Worm (Caenorhabditis elegans) whole organism, L4 larva: ENCODE data around the gene AH6.17.
A peak's percentile ranks its signal among the peaks of the same experiment; 100 is the strongest.

ENCODE experiments used
- D1046.2 ChIP-seq: fragments of 200-800 bp; sonication (Bioruptor generic); IDR thresholded peaks from 2 replicates; pipeline ENCODE4 v1.3.6; 2022; ENCODE audit warnings: missing genetic modification characterization, missing compliant biosample characterization
- F10B5.3 ChIP-seq: sonication (generic microtip); optimal IDR thresholded peaks from 2 replicates; lab custom pipeline; 2016; ENCODE audit warnings: mild to moderate bottlenecking, missing genetic modification characterization, missing compliant biosample characterization
- F26F4.8 ChIP-seq: fragments of 200-800 bp; sonication (Bioruptor generic); conservative IDR thresholded peaks from 2 replicates; pipeline ENCODE4 v1.3.6; 2022; ENCODE audit warnings: missing genetic modification characterization, missing compliant biosample characterization
- F37D6.2 ChIP-seq: sonication (generic microtip); optimal IDR thresholded peaks from 2 replicates; lab custom pipeline; 2016; ENCODE audit warnings: mild to moderate bottlenecking, missing genetic modification characterization, missing compliant biosample characterization
- R02D3.7 ChIP-seq: fragments of 150-350 bp; sonication (generic microtip); optimal IDR thresholded peaks from 3 replicates; lab custom pipeline; 2014; ENCODE audit warnings: missing biosample characterization, missing genetic modification characterization
- T20F7.1 ChIP-seq: fragments of 200-800 bp; sonication (Bioruptor generic); optimal IDR thresholded peaks from 2 replicates; lab custom pipeline; 2018; ENCODE audit warnings: mild to moderate bottlenecking, missing genetic modification characterization, missing compliant biosample characterization
- T26A8.4 ChIP-seq: fragments of 200-800 bp; sonication (Bioruptor generic); IDR thresholded peaks from 2 replicates; pipeline ENCODE4 v1.3.6; 2022; ENCODE audit warnings: missing genetic modification characterization, missing compliant biosample characterization
- Y105C5A.15 ChIP-seq: fragments of 200-800 bp; sonication (Bioruptor generic); IDR thresholded peaks from 2 replicates; pipeline ENCODE4 v1.3.6; 2022; ENCODE audit warnings: missing genetic modification characterization, missing compliant biosample characterization
- Y48G9A.11 ChIP-seq: fragments of 200-800 bp; sonication (Bioruptor generic); IDR thresholded peaks from 2 replicates; pipeline ENCODE4 v1.3.6; 2022; ENCODE audit warnings: missing genetic modification reagents, missing genetic modification characterization, missing compliant biosample characterization
- aha-1 ChIP-seq: fragments of 150-350 bp; peaks from one replicate; lab custom pipeline; 2014; ENCODE audit warnings: missing biosample characterization, missing genetic modification characterization
- aly-2 ChIP-seq: sonication (generic microtip); optimal IDR thresholded peaks from 2 replicates; lab custom pipeline; 2018; ENCODE audit warnings: missing biosample characterization, missing genetic modification characterization
- ama-1 ChIP-seq: fragments of 150-350 bp; optimal IDR thresholded peaks from 2 replicates; lab custom pipeline; 2014; ENCODE audit warnings: inconsistent platforms, mixed read lengths
- arid-1 ChIP-seq: fragments of 200-800 bp; sonication (Bioruptor generic); conservative IDR thresholded peaks from 2 replicates; pipeline ENCODE4 v1.3.6; 2022; ENCODE audit warnings: missing genetic modification reagents, missing genetic modification characterization, missing compliant biosample characterization
- ceh-62 ChIP-seq: sonication (generic microtip); optimal IDR thresholded peaks from 2 replicates; lab custom pipeline; 2017; ENCODE audit warnings: missing biosample characterization, missing genetic modification characterization
- cey-2 ChIP-seq: sonication (generic microtip); optimal IDR thresholded peaks from 3 replicates; lab custom pipeline; 2017; ENCODE audit warnings: missing genetic modification characterization, mild to moderate bottlenecking, missing compliant biosample characterization, antibody characterized with exemption, borderline replicate concordance; ENCODE audit not compliant: insufficient read depth
- ctbp-1 ChIP-seq: fragments of 200-800 bp; sonication (Bioruptor generic); IDR thresholded peaks from 2 replicates; pipeline ENCODE4 v1.3.6; 2022; ENCODE audit warnings: missing genetic modification reagents, missing genetic modification characterization, missing compliant biosample characterization
- daf-12 ChIP-seq: fragments of 150-350 bp; optimal IDR thresholded peaks from 2 replicates; lab custom pipeline; 2014; ENCODE audit warnings: missing biosample characterization, missing genetic modification reagents, missing genetic modification characterization
- daf-16 ChIP-seq, 3 experiments: sonication (generic microtip); optimal IDR thresholded peaks; 2 replicates each; lab custom pipeline; 2016 to 2017; ENCODE audit warnings: missing genetic modification characterization in 3 of 3, missing genetic modification reagents in 3 of 3, mild to moderate bottlenecking in 2 of 3, missing compliant biosample characterization in 2 of 3, missing biosample characterization in 1 of 3, moderate library complexity in 1 of 3
- dmd-6 ChIP-seq: fragments of 200-800 bp; sonication (Bioruptor generic); IDR thresholded peaks from 2 replicates; pipeline ENCODE4 v1.3.6; 2022; ENCODE audit warnings: missing genetic modification reagents, missing genetic modification characterization, missing compliant biosample characterization
- dmd-8 ChIP-seq: fragments of 200-800 bp; sonication (Bioruptor generic); IDR thresholded peaks from 2 replicates; pipeline ENCODE4 v1.3.6; 2022; ENCODE audit warnings: missing genetic modification characterization, missing compliant biosample characterization
- dmd-9 ChIP-seq: fragments of 200-800 bp; sonication (Bioruptor generic); IDR thresholded peaks from 2 replicates; pipeline ENCODE4 v1.3.6; 2022; ENCODE audit warnings: missing genetic modification reagents, missing genetic modification characterization, missing compliant biosample characterization
- dpl-1 ChIP-seq: fragments of 150-350 bp; optimal IDR thresholded peaks from 2 replicates; lab custom pipeline; 2014; ENCODE audit warnings: missing biosample characterization, missing genetic modification reagents, missing genetic modification characterization
- dve-1 ChIP-seq: sonication (generic microtip); optimal IDR thresholded peaks from 2 replicates; lab custom pipeline; 2017; ENCODE audit warnings: antibody characterized with exemption, mild to moderate bottlenecking, missing genetic modification characterization, missing compliant biosample characterization; ENCODE audit not compliant: insufficient read depth
- fkh-10 ChIP-seq: fragments of 150-350 bp; optimal IDR thresholded peaks from 2 replicates; lab custom pipeline; 2014; ENCODE audit warnings: missing biosample characterization, missing genetic modification reagents, missing genetic modification characterization
- jun-1 ChIP-seq: fragments of 150-350 bp; optimal IDR thresholded peaks from 2 replicates; lab custom pipeline; 2014; ENCODE audit warnings: missing biosample characterization, missing genetic modification reagents, missing genetic modification characterization
- lim-7 ChIP-seq: fragments of 200-800 bp; sonication (Bioruptor generic); IDR thresholded peaks from 2 replicates; pipeline ENCODE4 v1.3.6; 2022; ENCODE audit warnings: missing genetic modification characterization, missing compliant biosample characterization
- lin-13 ChIP-seq: fragments of 150-350 bp; optimal IDR thresholded peaks from 2 replicates; lab custom pipeline; 2014; ENCODE audit warnings: missing biosample characterization, missing genetic modification reagents, missing genetic modification characterization
- lin-29 ChIP-seq: fragments of 200-800 bp; sonication (Bioruptor generic); IDR thresholded peaks from 2 replicates; pipeline ENCODE4 v1.3.6; 2022; ENCODE audit warnings: missing genetic modification reagents, missing genetic modification characterization, missing compliant biosample characterization
- lsy-2 ChIP-seq, 2 experiments: fragments of 150-350 bp in 1 of 2; sonication (generic microtip) in 1 of 2; optimal IDR thresholded peaks; 2 replicates each; lab custom pipeline; 2014 to 2017; ENCODE audit warnings: missing biosample characterization in 2 of 2, missing genetic modification characterization in 2 of 2
- madf-9 ChIP-seq: fragments of 200-800 bp; sonication (Bioruptor generic); conservative IDR thresholded peaks from 2 replicates; pipeline ENCODE4 v1.3.6; 2022; ENCODE audit warnings: missing genetic modification reagents, missing genetic modification characterization, missing compliant biosample characterization
- mdl-1 ChIP-seq, 2 experiments: fragments of 150-350 bp in 1 of 2; sonication (generic microtip) in 1 of 2; optimal IDR thresholded peaks; 2 replicates each; lab custom pipeline; 2014 to 2017; ENCODE audit warnings: missing biosample characterization in 2 of 2, missing genetic modification characterization in 2 of 2
- mep-1 ChIP-seq: fragments of 150-350 bp; sonication (generic microtip); optimal IDR thresholded peaks from 3 replicates; lab custom pipeline; 2014; ENCODE audit warnings: missing biosample characterization, missing genetic modification characterization
- mxl-2 ChIP-seq: fragments of 200-800 bp; sonication (Bioruptor generic); conservative IDR thresholded peaks from 2 replicates; pipeline ENCODE4 v1.3.6; 2022; ENCODE audit warnings: missing genetic modification reagents, missing genetic modification characterization, missing compliant biosample characterization
- nhr-11 ChIP-seq: fragments of 150-350 bp; optimal IDR thresholded peaks from 2 replicates; lab custom pipeline; 2014; ENCODE audit warnings: missing biosample characterization, missing genetic modification characterization
- nhr-111 ChIP-seq: fragments of 200-800 bp; sonication (Bioruptor generic); optimal IDR thresholded peaks from 2 replicates; lab custom pipeline; 2018; ENCODE audit warnings: mild to moderate bottlenecking, missing genetic modification characterization, missing compliant biosample characterization
- nhr-28 ChIP-seq: fragments of 150-350 bp; optimal IDR thresholded peaks from 2 replicates; lab custom pipeline; 2014; ENCODE audit warnings: missing biosample characterization, missing genetic modification characterization
- nhr-41 ChIP-seq: fragments of 200-800 bp; sonication (Bioruptor generic); IDR thresholded peaks from 2 replicates; pipeline ENCODE4 v1.3.6; 2022; ENCODE audit warnings: missing genetic modification reagents, missing genetic modification characterization, missing compliant biosample characterization
- nhr-42 ChIP-seq: fragments of 200-800 bp; sonication (Bioruptor generic); IDR thresholded peaks from 2 replicates; pipeline ENCODE4 v1.3.6; 2022; ENCODE audit warnings: missing genetic modification characterization, missing compliant biosample characterization
- nhr-6 ChIP-seq: fragments of 150-350 bp; optimal IDR thresholded peaks from 2 replicates; lab custom pipeline; 2014; ENCODE audit warnings: missing biosample characterization, missing genetic modification characterization
- nhr-76 ChIP-seq: fragments of 150-350 bp; optimal IDR thresholded peaks from 2 replicates; lab custom pipeline; 2014; ENCODE audit warnings: missing biosample characterization, missing genetic modification characterization
- rbr-2 ChIP-seq: sonication (generic microtip); optimal IDR thresholded peaks from 2 replicates; lab custom pipeline; 2016; ENCODE audit warnings: missing genotype, missing genetic modification characterization, missing compliant biosample characterization
- skn-1 ChIP-seq: fragments of 150-350 bp; optimal IDR thresholded peaks from 2 replicates; lab custom pipeline; 2014; ENCODE audit warnings: missing biosample characterization, missing genetic modification characterization
- snpc-1.2 ChIP-seq: fragments of 200-800 bp; sonication (Bioruptor generic); IDR thresholded peaks from 2 replicates; pipeline ENCODE4 v1.3.6; 2022; ENCODE audit warnings: missing genetic modification reagents, missing genetic modification characterization, missing compliant biosample characterization
- snpc-4 ChIP-seq: fragments of 150-350 bp; optimal IDR thresholded peaks from 2 replicates; lab custom pipeline; 2014; ENCODE audit warnings: missing biosample characterization, missing genetic modification characterization
- unc-62 ChIP-seq, 3 experiments: fragments of 150-350 bp in 1 of 3; sonication (generic microtip); optimal IDR thresholded peaks in 2 of 3; peaks in 1 of 3; 1 replicate in 1 of 3; 2 replicates in 2 of 3; lab custom pipeline; 2014 to 2017; ENCODE audit warnings: missing biosample characterization in 3 of 3, missing genetic modification characterization in 3 of 3, missing genetic modification reagents in 3 of 3, missing genotype in 1 of 3
- zag-1 ChIP-seq: fragments of 150-350 bp; optimal IDR thresholded peaks from 2 replicates; lab custom pipeline; 2014; ENCODE audit warnings: missing biosample characterization, missing genetic modification characterization
- zfp-3 ChIP-seq: fragments of 200-800 bp; sonication (Bioruptor generic); conservative IDR thresholded peaks from 2 replicates; pipeline ENCODE4 v1.3.6; 2022; ENCODE audit warnings: missing genetic modification reagents, missing genetic modification characterization, missing compliant biosample characterization
- zip-2 ChIP-seq: fragments of 150-350 bp; optimal IDR thresholded peaks from 2 replicates; lab custom pipeline; 2014; ENCODE audit warnings: missing biosample characterization, missing genetic modification characterization
- ztf-7 ChIP-seq: fragments of 150-350 bp; optimal IDR thresholded peaks from 2 replicates; lab custom pipeline; 2014; ENCODE audit warnings: missing biosample characterization, missing genetic modification characterization

The AH6.17 gene

DNA sequence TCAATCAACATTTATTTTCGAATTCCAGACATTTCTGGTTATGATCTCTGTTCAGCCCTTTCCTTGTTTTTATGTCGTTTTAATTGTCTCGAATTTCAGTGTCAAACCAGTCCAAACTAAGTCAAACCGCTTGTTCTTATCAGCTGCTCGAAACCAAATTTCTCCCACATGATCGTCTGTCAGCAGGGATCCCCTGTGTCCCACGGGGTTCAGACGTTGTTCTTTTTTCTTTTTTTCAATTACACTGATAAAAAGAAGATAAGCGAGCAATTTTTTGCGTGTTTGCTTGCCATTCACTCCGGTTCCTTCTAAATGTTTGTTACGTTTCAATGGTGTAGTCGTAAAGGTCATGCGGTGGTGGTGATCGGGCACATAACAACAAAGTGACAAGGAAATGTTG lies 21.0 kb upstream of the AH6.17 start (continued):
- peak; percentile 91 for TF ChIP-seq dmd-6 (GFP tag; lab: Robert Waterston, UW)
- TF ChIP-seq jun-1 (tag; lab: Kevin White, UChicago) = no peak
- TF ChIP-seq nhr-76 = no peak
- TF ChIP-seq unc-62 (GFP tag; optimal IDR thresholded peaks at IDR 0.05 in 1 of 2; lab: Kevin White, UChicago) = peak in 1 of 2 experiments; percentile 55
- no peak for TF ChIP-seq unc-62 (tag; optimal IDR thresholded peaks at IDR 0.05; lab: Kevin White, UChicago)
- no peak for TF ChIP-seq rbr-2 (tag; lab: Kevin White, UChicago)
- no peak for TF ChIP-seq zfp-3 (GFP tag; lab: Robert Waterston, UW)
- no peak for TF ChIP-seq T26A8.4 (GFP tag; lab: Robert Waterston, UW)
- no peak for TF ChIP-seq nhr-111 (GFP tag; lab: Kevin White, UChicago)
- TF ChIP-seq nhr-11 = peak; percentile 72
- TF ChIP-seq nhr-28 (tag; lab: Kevin White, UChicago) = peak; percentile 71
- TF ChIP-seq dmd-9 (GFP tag; lab: Robert Waterston, UW) = no peak
- no peak for TF ChIP-seq F26F4.8 (GFP tag; lab: Robert Waterston, UW)
- no peak for TF ChIP-seq R02D3.7 (tag; lab: Kevin White, UChicago)
- TF ChIP-seq lsy-2 (tag; optimal IDR thresholded peaks at IDR 0.05; lab: Kevin White, UChicago) = no peak
- no peak for TF ChIP-seq Y105C5A.15 (GFP tag; lab: Robert Waterston, UW)
- no peak for TF ChIP-seq nhr-42 (GFP tag; lab: Robert Waterston, UW)
- TF ChIP-seq mep-1 (tag; lab: Kevin White, UChicago) = no peak
- no peak for TF ChIP-seq ztf-7 (tag; lab: Kevin White, UChicago)
- TF ChIP-seq arid-1 = no peak
- no peak for TF ChIP-seq D1046.2 (GFP tag; lab: Robert Waterston, UW)
- no peak for TF ChIP-seq mxl-2 (GFP tag; lab: Robert Waterston, UW)
- no peak for TF ChIP-seq zag-1 (tag; lab: Kevin White, UChicago)
- TF ChIP-seq cey-2 (tag; lab: Kevin White, UChicago) = no peak
- no peak for TF ChIP-seq daf-12 (tag; lab: Kevin White, UChicago)
- TF ChIP-seq mdl-1 (tag; optimal IDR thresholded peaks at IDR 0.05; lab: Kevin White, UChicago) = no peak
- no peak for TF ChIP-seq F10B5.3 (tag; lab: Kevin White, UChicago)
- no peak for TF ChIP-seq snpc-4 (tag; lab: Kevin White, UChicago)
- TF ChIP-seq dve-1 (tag; lab: Kevin White, UChicago) = peak; percentile 91
- no peak for TF ChIP-seq zip-2 (tag; lab: Kevin White, UChicago)
- no peak for TF ChIP-seq ama-1 (lab: Kevin White, UChicago)
- no peak for TF ChIP-seq lin-13 (GFP tag; lab: Kevin White, UChicago)
- TF ChIP-seq dmd-8 = no peak
- no peak for TF ChIP-seq daf-16 (GFP tag; optimal IDR thresholded peaks at IDR 0.05; lab: Kevin White, UChicago)
- peak; percentile 83 for TF ChIP-seq daf-16 (tag; optimal IDR thresholded peaks at IDR 0.05; lab: Kevin White, UChicago)
- TF ChIP-seq fkh-10 = no peak
- no peak for TF ChIP-seq madf-9 (GFP tag; lab: Robert Waterston, UW)
- TF ChIP-seq aha-1 (tag; lab: Kevin White, UChicago) = peak; percentile 35
- TF ChIP-seq F37D6.2 (tag; lab: Kevin White, UChicago) = no peak
- no peak for TF ChIP-seq ctbp-1 (GFP tag; lab: Robert Waterston, UW)
- no peak for TF ChIP-seq nhr-41
- no peak for TF ChIP-seq aly-2 (tag; lab: Kevin White, UChicago)
- no peak for TF ChIP-seq ceh-62 (tag; lab: Kevin White, UChicago)
- TF ChIP-seq lin-29 = no peak
- no peak for TF ChIP-seq lim-7 (GFP tag; lab: Robert Waterston, UW)
- peak; percentile 91 for TF ChIP-seq nhr-6
- TF ChIP-seq snpc-1.2 = no peak
- peak; percentile 12 for TF ChIP-seq T20F7.1 (GFP tag; lab: Kevin White, UChicago)
- TF ChIP-seq skn-1 (tag; lab: Kevin White, UChicago) = no peak
- no peak for TF ChIP-seq dpl-1
- TF ChIP-seq Y48G9A.11 = no peak
- TF ChIP-seq, all 104 proteins: peak for 21
